Worm (Caenorhabditis elegans) whole organism, midembryonic: ENCODE results near the gene fbxa-9.

ENCODE experiments used
- flt-1 ChIP-seq: fragments of 200-800 bp; sonication (Bioruptor generic); IDR thresholded peaks from 2 replicates; pipeline ENCODE4 v1.3.6; 2022; ENCODE audit warnings: missing genetic modification characterization, missing compliant biosample characterization
- klf-2 ChIP-seq: fragments of 200-800 bp; sonication (Bioruptor generic); conservative IDR thresholded peaks from 2 replicates; pipeline ENCODE4 v1.3.6; 2022; ENCODE audit warnings: missing genetic modification reagents, missing genetic modification characterization, missing compliant biosample characterization
- ztf-29 ChIP-seq: fragments of 200-800 bp; sonication (Bioruptor generic); IDR thresholded peaks from 2 replicates; pipeline ENCODE4 v1.3.6; 2022; ENCODE audit warnings: missing genetic modification reagents, missing genetic modification characterization, missing compliant biosample characterization

- TF ChIP-seq flt-1 = no peak
- no peak for TF ChIP-seq ztf-29 (GFP tag; lab: Robert Waterston, UW)
- no peak for TF ChIP-seq klf-2 (GFP tag; lab: Robert Waterston, UW)
Measured at ce11 chrIII:2281975-2282957, 15.8 kb downstream of the fbxa-9 start, which contains the start of gene Y54F10BM.3.
